Worm (Caenorhabditis elegans) whole organism, young adult: ENCODE results near the gene cest-13.

ENCODE experiments used
- B0019.2 ChIP-seq: fragments of 200-800 bp; sonication (Bioruptor generic); conservative IDR thresholded peaks from 2 replicates; pipeline ENCODE4 v1.3.6; 2022; ENCODE audit warnings: missing genetic modification reagents, missing genetic modification characterization, missing compliant biosample characterization
- B0261.1 ChIP-seq: sonication (generic microtip); optimal IDR thresholded peaks from 2 replicates; lab custom pipeline; 2016; ENCODE audit warnings: mild to moderate bottlenecking, missing genetic modification characterization, moderate library complexity, missing compliant biosample characterization
- B0336.3 ChIP-seq: fragments of 200-800 bp; sonication (Bioruptor generic); IDR thresholded peaks from 2 replicates; pipeline ENCODE4 v1.3.6; 2022; ENCODE audit warnings: missing genetic modification characterization, missing compliant biosample characterization
- F22D6.2 ChIP-seq: sonication (generic microtip); optimal IDR thresholded peaks from 2 replicates; lab custom pipeline; 2016; ENCODE audit warnings: mild to moderate bottlenecking, missing genetic modification characterization, missing compliant biosample characterization
- F23B12.7 ChIP-seq: sonication (generic microtip); optimal IDR thresholded peaks from 2 replicates; lab custom pipeline; 2017; ENCODE audit warnings: missing genetic modification characterization, mild to moderate bottlenecking, missing compliant biosample characterization, antibody characterized with exemption, moderate library complexity; ENCODE audit not compliant: insufficient read depth
- F33H1.4 ChIP-seq: fragments of 200-800 bp; sonication (Bioruptor generic); IDR thresholded peaks from 2 replicates; pipeline ENCODE4 v1.3.6; 2022; ENCODE audit warnings: missing genetic modification reagents, missing genetic modification characterization, missing compliant biosample characterization
- F49E8.2 ChIP-seq: sonication (generic microtip); optimal IDR thresholded peaks from 3 replicates; lab custom pipeline; 2017; ENCODE audit warnings: missing genetic modification characterization, mild to moderate bottlenecking, missing compliant biosample characterization, antibody characterized with exemption, moderate library complexity; ENCODE audit not compliant: insufficient read depth
- F52B5.7 ChIP-seq: sonication (generic microtip); optimal IDR thresholded peaks from 2 replicates; lab custom pipeline; 2016; ENCODE audit warnings: mild to moderate bottlenecking, missing genetic modification characterization, missing compliant biosample characterization
- F57A8.1 ChIP-seq: fragments of 200-800 bp; sonication (Bioruptor generic); optimal IDR thresholded peaks from 2 replicates; lab custom pipeline; 2018; ENCODE audit warnings: mild to moderate bottlenecking, missing genetic modification characterization, moderate library complexity, missing compliant biosample characterization
- T07F8.4 ChIP-seq: sonication (generic microtip); optimal IDR thresholded peaks from 2 replicates; lab custom pipeline; 2016; ENCODE audit warnings: mild to moderate bottlenecking, missing genetic modification characterization, moderate library complexity, missing compliant biosample characterization
- T26A5.8 ChIP-seq: sonication (generic microtip); optimal IDR thresholded peaks from 2 replicates; lab custom pipeline; 2016; ENCODE audit warnings: missing genetic modification characterization, missing compliant biosample characterization
- Y53F4B.3 ChIP-seq: fragments of 200-800 bp; sonication (Bioruptor generic); IDR thresholded peaks from 2 replicates; pipeline ENCODE4 v1.3.6; 2022; ENCODE audit warnings: missing genetic modification reagents, missing genetic modification characterization, missing compliant biosample characterization
- Y79H2A.3 ChIP-seq: fragments of 200-800 bp; sonication (Bioruptor generic); conservative IDR thresholded peaks from 2 replicates; pipeline ENCODE4 v1.3.6; 2022; ENCODE audit warnings: missing genetic modification reagents, missing genetic modification characterization, missing compliant biosample characterization
- Y95B8A.8 ChIP-seq: fragments of 200-800 bp; sonication (Bioruptor generic); IDR thresholded peaks from 2 replicates; pipeline ENCODE4 v1.3.6; 2022; ENCODE audit warnings: missing genetic modification reagents, missing genetic modification characterization, missing compliant biosample characterization
- ama-1 ChIP-seq, 3 experiments: fragments of 150-350 bp in 1 of 3; sonication (generic microtip) in 2 of 3; optimal IDR thresholded peaks; 2 replicates each; lab custom pipeline; 2014 to 2018; ENCODE audit warnings: missing biosample characterization in 2 of 3, missing genetic modification characterization in 2 of 3, missing genetic modification reagents in 2 of 3
- atf-7 ChIP-seq: sonication (generic microtip); optimal IDR thresholded peaks from 2 replicates; lab custom pipeline; 2017; ENCODE audit warnings: mild to moderate bottlenecking, missing genetic modification characterization, missing compliant biosample characterization
- bed-1 ChIP-seq: fragments of 200-800 bp; sonication (Bioruptor generic); IDR thresholded peaks from 2 replicates; pipeline ENCODE4 v1.3.6; 2022; ENCODE audit warnings: missing genetic modification reagents, missing genetic modification characterization, missing compliant biosample characterization
- ceh-27 ChIP-seq: fragments of 200-800 bp; sonication (Bioruptor generic); optimal IDR thresholded peaks from 2 replicates; lab custom pipeline; 2018; ENCODE audit warnings: mild to moderate bottlenecking, missing genetic modification characterization, moderate library complexity, missing compliant biosample characterization
- ceh-58 ChIP-seq: fragments of 200-800 bp; sonication (Bioruptor generic); IDR thresholded peaks from 2 replicates; pipeline ENCODE4 v1.3.6; 2022; ENCODE audit warnings: missing genetic modification characterization, missing compliant biosample characterization
- ceh-79 ChIP-seq: sonication (generic microtip); optimal IDR thresholded peaks from 2 replicates; lab custom pipeline; 2017; ENCODE audit warnings: mild to moderate bottlenecking, missing genetic modification characterization, missing compliant biosample characterization
- ceh-91 ChIP-seq: fragments of 200-800 bp; sonication (Bioruptor generic); IDR thresholded peaks from 2 replicates; pipeline ENCODE4 v1.3.6; 2022; ENCODE audit warnings: missing genetic modification reagents, missing genetic modification characterization, missing compliant biosample characterization
- dpl-1 ChIP-seq: fragments of 150-350 bp; optimal IDR thresholded peaks from 2 replicates; lab custom pipeline; 2014; ENCODE audit warnings: missing biosample characterization, missing genetic modification reagents, missing genetic modification characterization
- egrh-3 ChIP-seq: fragments of 200-800 bp; sonication (Bioruptor generic); IDR thresholded peaks from 2 replicates; pipeline ENCODE4 v1.3.6; 2022; ENCODE audit warnings: missing genetic modification reagents, missing genetic modification characterization, missing compliant biosample characterization
- ets-4 ChIP-seq: fragments of 200-800 bp; sonication (Bioruptor generic); optimal IDR thresholded peaks from 2 replicates; lab custom pipeline; 2018; ENCODE audit warnings: mild to moderate bottlenecking, missing genetic modification characterization, missing compliant biosample characterization
- him-1 ChIP-seq: sonication (generic microtip); optimal IDR thresholded peaks from 2 replicates; lab custom pipeline; 2016; ENCODE audit warnings: missing genotype, missing genetic modification reagents, missing genetic modification characterization, missing compliant biosample characterization
- hlh-12 ChIP-seq: sonication (generic microtip); optimal IDR thresholded peaks from 2 replicates; lab custom pipeline; 2016; ENCODE audit warnings: missing genetic modification characterization, missing compliant biosample characterization
- hlh-26 ChIP-seq: fragments of 200-800 bp; sonication (Bioruptor generic); conservative IDR thresholded peaks from 2 replicates; pipeline ENCODE4 v1.3.6; 2022; ENCODE audit warnings: missing genetic modification reagents, missing genetic modification characterization, missing compliant biosample characterization
- hmg-1.2 ChIP-seq: fragments of 200-800 bp; sonication (Bioruptor generic); IDR thresholded peaks from 2 replicates; pipeline ENCODE4 v1.3.6; 2022; ENCODE audit warnings: missing genetic modification reagents, missing genetic modification characterization, missing compliant biosample characterization
- hrde-1 ChIP-seq: sonication (generic microtip); optimal IDR thresholded peaks from 2 replicates; lab custom pipeline; 2016; ENCODE audit warnings: missing genetic modification characterization, mild to moderate bottlenecking, missing compliant biosample characterization, moderate library complexity, missing genotype, missing genetic modification reagents, borderline replicate concordance
- lin-40 ChIP-seq: sonication (generic microtip); optimal IDR thresholded peaks from 2 replicates; lab custom pipeline; 2016; ENCODE audit warnings: missing genetic modification characterization, mild to moderate bottlenecking, missing compliant biosample characterization, missing genotype, missing genetic modification reagents
- madf-6 ChIP-seq: fragments of 200-800 bp; sonication (Bioruptor generic); IDR thresholded peaks from 2 replicates; pipeline ENCODE4 v1.3.6; 2022; ENCODE audit warnings: missing genetic modification reagents, missing genetic modification characterization, missing compliant biosample characterization
- mes-4 ChIP-seq: sonication (generic microtip); optimal IDR thresholded peaks from 2 replicates; lab custom pipeline; 2016; ENCODE audit warnings: missing genotype, missing genetic modification characterization, missing compliant biosample characterization
- mxl-1 ChIP-seq: sonication (generic microtip); optimal IDR thresholded peaks from 2 replicates; lab custom pipeline; 2016; ENCODE audit warnings: missing genetic modification characterization, missing compliant biosample characterization
- nfyb-1 ChIP-seq: fragments of 200-800 bp; sonication (Bioruptor generic); IDR thresholded peaks from 2 replicates; pipeline ENCODE4 v1.3.6; 2022; ENCODE audit warnings: missing genetic modification reagents, missing genetic modification characterization, missing compliant biosample characterization
- nhr-179 ChIP-seq: sonication (generic microtip); optimal IDR thresholded peaks from 2 replicates; lab custom pipeline; 2016; ENCODE audit warnings: mild to moderate bottlenecking, missing genetic modification characterization, missing compliant biosample characterization
- nhr-90 ChIP-seq: sonication (generic microtip); optimal IDR thresholded peaks from 2 replicates; lab custom pipeline; 2016; ENCODE audit warnings: missing genotype, mild to moderate bottlenecking, missing genetic modification characterization, missing compliant biosample characterization
- pbrm-1 ChIP-seq: fragments of 200-800 bp; sonication (Bioruptor generic); IDR thresholded peaks from 2 replicates; pipeline ENCODE4 v1.3.6; 2022; ENCODE audit warnings: missing genetic modification reagents, missing genetic modification characterization, missing compliant biosample characterization
- rec-8 ChIP-seq, 2 experiments: sonication (generic microtip); optimal IDR thresholded peaks; 2 replicates each; lab custom pipeline; 2016; ENCODE audit warnings: mild to moderate bottlenecking in 2 of 2, missing genetic modification characterization in 2 of 2, missing genetic modification reagents in 2 of 2, missing genotype in 2 of 2, missing biosample characterization in 1 of 2, missing compliant biosample characterization in 1 of 2, moderate library complexity in 1 of 2
- rpc-1 ChIP-seq, 2 experiments: fragments of 150-350 bp in 1 of 2; sonication (generic microtip) in 1 of 2; optimal IDR thresholded peaks; 2 replicates each; lab custom pipeline; 2014 to 2018; ENCODE audit warnings: missing biosample characterization in 1 of 2, missing genetic modification characterization in 1 of 2, missing genetic modification reagents in 1 of 2, missing genotype in 1 of 2
- snpc-1.1 ChIP-seq: sonication (generic microtip); optimal IDR thresholded peaks from 2 replicates; lab custom pipeline; 2017; ENCODE audit warnings: missing genetic modification characterization, mild to moderate bottlenecking, missing compliant biosample characterization, antibody characterized with exemption, moderate library complexity, missing genotype, missing genetic modification reagents; ENCODE audit not compliant: insufficient read depth
- snpc-4 ChIP-seq, 5 experiments: fragments of 150-350 bp in 1 of 5; sonication (generic microtip) in 4 of 5; optimal IDR thresholded peaks; 2 replicates each; lab custom pipeline; 2014 to 2018; ENCODE audit warnings: missing genetic modification characterization in 5 of 5, missing biosample characterization in 3 of 5, antibody characterized with exemption in 2 of 5, mild to moderate bottlenecking in 2 of 5, missing compliant biosample characterization in 2 of 5, missing genotype in 2 of 5, moderate library complexity in 2 of 5, missing genetic modification reagents in 1 of 5
- unc-130 ChIP-seq: sonication (generic microtip); optimal IDR thresholded peaks from 2 replicates; lab custom pipeline; 2016; ENCODE audit warnings: missing genetic modification reagents, missing genetic modification characterization, missing compliant biosample characterization
- xnd-1 ChIP-seq: sonication (generic microtip); optimal IDR thresholded peaks from 2 replicates; lab custom pipeline; 2016; ENCODE audit warnings: missing genotype, missing genetic modification reagents, missing genetic modification characterization, missing compliant biosample characterization
- zim-3 ChIP-seq: sonication (generic microtip); optimal IDR thresholded peaks from 2 replicates; lab custom pipeline; 2017; ENCODE audit warnings: mild to moderate bottlenecking, missing genetic modification characterization, moderate library complexity, missing compliant biosample characterization
- ztf-26 ChIP-seq: sonication (generic microtip); optimal IDR thresholded peaks from 2 replicates; lab custom pipeline; 2017; ENCODE audit warnings: missing genetic modification characterization, missing compliant biosample characterization
- ztf-28 ChIP-seq: fragments of 200-800 bp; sonication (Bioruptor generic); IDR thresholded peaks from 2 replicates; pipeline ENCODE4 v1.3.6; 2022; ENCODE audit warnings: missing genetic modification reagents, missing genetic modification characterization, missing compliant biosample characterization

The cest-13 gene

DNA sequence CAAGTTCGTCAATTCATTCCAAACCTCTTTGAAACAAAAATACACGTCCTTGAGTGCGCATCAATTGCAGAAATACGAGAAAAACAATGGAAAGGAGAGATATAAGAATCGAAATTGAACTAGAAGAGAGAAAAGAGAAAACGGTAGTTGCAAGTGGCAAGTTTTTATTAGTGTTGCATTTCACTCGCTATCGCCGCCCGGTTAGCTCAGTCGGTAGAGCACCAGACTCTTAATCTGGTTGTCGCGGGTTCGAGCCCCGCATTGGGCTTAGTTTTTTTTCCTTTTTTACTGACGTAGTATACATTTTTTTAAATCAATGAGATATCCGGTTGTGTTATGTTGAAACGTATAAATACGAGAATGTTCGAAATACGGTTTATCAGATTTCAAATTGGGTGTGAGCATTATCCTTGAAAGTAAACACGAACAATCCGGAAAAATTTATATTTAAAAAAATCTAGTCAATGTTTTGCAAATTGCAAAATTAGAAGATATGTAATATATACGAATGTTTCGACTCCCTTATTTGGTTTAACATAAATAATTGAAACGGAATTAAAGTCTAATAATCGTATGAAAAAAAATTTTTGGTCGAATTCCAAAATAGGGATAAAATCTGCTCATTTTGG is 21.5 kb downstream of the cest-13 start (continued):
- TF ChIP-seq nhr-90 (tag; lab: Kevin White, UChicago) (peak; percentile 55), F52B5.7 (no peak), xnd-1 (no peak), B0336.3 (GFP tag; lab: Robert Waterston, UW) (no peak), F49E8.2 (tag; lab: Kevin White, UChicago) (no peak), ceh-91 (GFP tag; lab: Robert Waterston, UW) (no peak), zim-3 (tag; lab: Kevin White, UChicago) (peak; percentile 39), ztf-28 (GFP tag; lab: Robert Waterston, UW) (0 out of 2 replicates have a peak, but pooled peaks have one; percentile 57), mxl-1 (tag; lab: Kevin White, UChicago) (peak; percentile 86), hmg-1.2 (GFP tag; lab: Robert Waterston, UW) (peak; percentile 79), ama-1 (optimal IDR thresholded peaks at IDR 0.05; lab: Kevin White, UChicago) (no peak), ama-1 (GFP tag; optimal IDR thresholded peaks at IDR 0.05; lab: Kevin White, UChicago) (peak in 1 of 2 experiments; percentile 50), ceh-79 (tag; lab: Kevin White, UChicago) (no peak), mes-4 (tag; lab: Kevin White, UChicago) (peak; percentile 44), F23B12.7 (tag; lab: Kevin White, UChicago) (no peak), madf-6 (no peak), F22D6.2 (tag; lab: Kevin White, UChicago) (no peak), hlh-12 (peak; percentile 42), ets-4 (GFP tag; lab: Kevin White, UChicago) (no peak), ceh-27 (GFP tag; lab: Kevin White, UChicago) (peak; percentile 7), Y95B8A.8 (GFP tag; lab: Robert Waterston, UW) (no peak), B0019.2 (no peak), egrh-3 (GFP tag; lab: Robert Waterston, UW) (0 out of 2 replicates have a peak, but pooled peaks have one; percentile 11), T07F8.4 (peak; percentile 40), pbrm-1 (GFP tag; lab: Robert Waterston, UW) (peak; percentile 74; the same call in 1 of the 2 replicates), Y79H2A.3 (GFP tag; lab: Robert Waterston, UW) (no peak), unc-130 (GFP tag; lab: Kevin White, UChicago) (no peak), ceh-58 (GFP tag; lab: Robert Waterston, UW) (no peak), atf-7 (peak; percentile 18), bed-1 (GFP tag; lab: Robert Waterston, UW) (no peak), nfyb-1 (no peak), B0261.1 (peak; percentile 91), hrde-1 (no peak), snpc-4 (GFP tag; optimal IDR thresholded peaks at IDR 0.05; lab: Kevin White, UChicago) (peak; percentile 30), snpc-4 (tag; optimal IDR thresholded peaks at IDR 0.05; lab: Kevin White, UChicago) (peak in 3 of 4 experiments; percentile 30 to 77 (median 44)), Y53F4B.3 (no peak), hlh-26 (GFP tag; lab: Robert Waterston, UW) (no peak), rpc-1 (optimal IDR thresholded peaks at IDR 0.05; lab: Kevin White, UChicago) (peak; percentile 92), rpc-1 (tag; optimal IDR thresholded peaks at IDR 0.05; lab: Kevin White, UChicago) (peak; percentile 76), dpl-1 (GFP tag; lab: Kevin White, UChicago) (no peak), nhr-179 (tag; lab: Kevin White, UChicago) (no peak), rec-8 (tag; optimal IDR thresholded peaks at IDR 0.05; lab: Kevin White, UChicago) (peak; percentile 23 to 34), him-1 (tag; lab: Kevin White, UChicago) (no peak), F33H1.4 (no peak), T26A5.8 (tag; lab: Kevin White, UChicago) (no peak), snpc-1.1 (tag; lab: Kevin White, UChicago) (peak; percentile 23), F57A8.1 (GFP tag; lab: Kevin White, UChicago) (no peak), lin-40 (tag; lab: Kevin White, UChicago) (peak; percentile 24), ztf-26 (tag; lab: Kevin White, UChicago) (no peak)
